Worm (Caenorhabditis elegans): ENCODE measurements around the gene K10D11.7.

K10D11.7 gene

DNA sequence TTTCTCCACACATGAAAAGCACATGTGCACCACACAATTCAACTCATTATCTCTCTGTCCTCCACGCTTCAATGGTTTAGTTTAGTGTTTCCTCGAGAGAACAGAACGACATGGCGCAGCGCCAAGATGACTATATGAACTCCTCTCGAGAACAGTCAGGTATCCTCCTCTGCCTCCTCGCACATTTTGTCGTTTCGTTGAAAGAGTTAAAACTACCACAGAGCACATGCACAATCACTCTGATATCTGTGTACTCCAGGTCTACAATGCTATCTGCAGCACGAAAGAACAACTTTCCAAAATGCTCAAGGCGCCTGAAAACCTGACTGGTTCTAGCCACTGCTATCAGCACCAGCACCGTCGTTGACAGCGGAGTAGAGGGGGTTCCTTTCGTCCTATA, 31.0 kb upstream of the K10D11.7 start:
- TF ChIP-seq tbx-8 (GFP tag; optimal IDR thresholded peaks at IDR 0.05) (no peak), drap-1 (GFP tag; optimal IDR thresholded peaks at IDR 0.05) (no peak), snpc-4 (tag; optimal IDR thresholded peaks at IDR 0.05) (no peak), bed-3 (GFP tag; optimal IDR thresholded peaks at IDR 0.05) (no peak), lin-13 (tag; optimal IDR thresholded peaks at IDR 0.05) (no peak), sem-2 (GFP tag; optimal IDR thresholded peaks at IDR 0.05) (no peak), flh-1 (GFP tag; optimal IDR thresholded peaks at IDR 0.05) (no peak), nhr-76 (tag; optimal IDR thresholded peaks at IDR 0.05) (no peak), zip-8 (tag; optimal IDR thresholded peaks at IDR 0.05) (no peak), mls-2 (tag; optimal IDR thresholded peaks at IDR 0.05) (no peak), elt-3 (tag; optimal IDR thresholded peaks at IDR 0.05) (no peak), ham-2 (GFP tag; optimal IDR thresholded peaks at IDR 0.05) (no peak), ceh-39 (tag; optimal IDR thresholded peaks at IDR 0.05) (no peak)

DNA sequence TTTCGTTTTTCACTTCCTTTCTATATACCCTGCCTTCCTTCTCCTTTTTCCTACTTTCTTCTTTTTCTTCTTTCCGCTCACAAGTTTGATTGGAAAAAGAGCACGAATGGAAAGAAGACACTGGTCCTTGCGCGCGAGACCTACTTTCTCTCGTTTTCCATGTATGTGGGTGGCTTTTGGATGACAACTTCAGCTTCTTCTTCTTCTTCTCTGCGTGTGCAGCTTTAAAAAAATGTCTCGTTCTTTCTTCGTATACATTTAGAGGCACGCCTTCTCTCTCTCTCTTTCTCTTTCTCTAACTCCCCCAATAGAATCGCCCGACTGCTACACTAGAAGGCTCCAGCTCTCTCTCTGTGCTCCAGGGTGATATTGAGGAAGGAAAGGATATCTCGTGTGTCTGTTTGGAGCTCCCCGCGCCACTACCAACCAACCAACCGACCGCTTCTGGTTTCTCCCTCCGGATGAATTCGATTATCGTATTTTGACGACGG, 30.1 kb upstream of the K10D11.7 start:
- TF ChIP-seq elt-3 (tag; optimal IDR thresholded peaks at IDR 0.05) (no peak), hlh-1 (tag; optimal IDR thresholded peaks at IDR 0.05) (no peak), bed-3 (GFP tag; optimal IDR thresholded peaks at IDR 0.05) (no peak), tbx-8 (GFP tag; optimal IDR thresholded peaks at IDR 0.05) (no peak), ztf-11 (tag; optimal IDR thresholded peaks at IDR 0.05) (no peak), ceh-39 (tag; optimal IDR thresholded peaks at IDR 0.05) (no peak), M03D4.4 (tag; optimal IDR thresholded peaks at IDR 0.05) (peak; percentile 35), blmp-1 (tag; optimal IDR thresholded peaks at IDR 0.05) (no peak), sptf-1 (tag; optimal IDR thresholded peaks at IDR 0.05) (peak; percentile 47), nhr-76 (tag; optimal IDR thresholded peaks at IDR 0.05) (no peak), unc-120 (tag; optimal IDR thresholded peaks at IDR 0.05; ENCODE audit: poor library complexity, severe bottlenecking) (no peak), ces-1 (GFP tag; optimal IDR thresholded peaks at IDR 0.05) (peak; percentile 89)

DNA sequence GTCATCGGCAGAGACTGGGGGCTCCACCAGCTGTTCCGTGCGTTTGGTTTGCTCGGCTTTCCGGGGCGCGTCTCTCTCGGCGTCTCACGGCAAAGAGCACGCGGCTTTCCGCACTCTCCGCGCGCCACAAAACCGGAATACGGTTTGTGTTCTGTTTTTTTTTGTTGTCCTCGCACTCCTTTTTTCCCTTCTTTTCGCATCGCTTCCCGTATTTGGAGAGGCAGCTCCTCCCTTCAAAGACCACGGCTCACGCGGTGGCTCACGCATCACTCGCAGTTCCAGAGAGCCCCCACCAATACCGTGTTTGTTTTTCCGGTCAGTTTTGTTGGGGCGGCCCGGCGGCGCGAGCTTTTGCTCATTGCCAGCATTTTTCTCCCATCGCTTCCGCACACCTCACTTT, 27.1 kb upstream of the K10D11.7 start:
- TF ChIP-seq unc-120 (tag; optimal IDR thresholded peaks at IDR 0.05; ENCODE audit: poor library complexity, severe bottlenecking) (peak; percentile 31), tbx-8 (GFP tag; optimal IDR thresholded peaks at IDR 0.05) (no peak), lsy-2 (tag; optimal IDR thresholded peaks at IDR 0.05) (no peak), drap-1 (GFP tag; optimal IDR thresholded peaks at IDR 0.05) (peak; percentile 27), zip-8 (tag; optimal IDR thresholded peaks at IDR 0.05) (no peak), pha-4 (tag; optimal IDR thresholded peaks at IDR 0.05) (peak; percentile 8), sptf-1 (tag; optimal IDR thresholded peaks at IDR 0.05) (peak; percentile 51)

DNA sequence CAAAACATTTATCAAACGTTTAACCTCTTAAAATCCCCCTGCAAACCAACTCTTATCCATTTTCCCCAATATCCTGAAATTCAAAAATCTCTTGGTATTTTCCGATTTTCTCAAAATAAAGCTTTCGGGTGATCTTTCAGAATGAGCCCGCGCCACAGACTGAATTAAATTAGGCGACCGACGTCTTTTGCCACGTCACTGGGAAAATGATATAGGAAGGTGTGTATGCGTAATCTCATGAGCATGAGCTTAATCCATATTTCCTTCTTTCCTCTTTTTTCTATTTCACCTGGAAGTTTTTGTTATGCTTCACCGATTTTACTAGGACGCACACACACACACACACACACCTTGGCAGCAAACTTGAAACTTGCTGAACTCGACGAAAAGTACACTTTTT, 25.2 kb upstream of the K10D11.7 start:
- TF ChIP-seq nhr-28 (tag; optimal IDR thresholded peaks at IDR 0.05) (no peak), lsy-2 (tag; optimal IDR thresholded peaks at IDR 0.05) (no peak), ceh-43 (GFP tag; optimal IDR thresholded peaks at IDR 0.05) (no peak), drap-1 (GFP tag; optimal IDR thresholded peaks at IDR 0.05) (no peak), unc-120 (tag; optimal IDR thresholded peaks at IDR 0.05; ENCODE audit: poor library complexity, severe bottlenecking) (no peak), nhr-2 (tag; optimal IDR thresholded peaks at IDR 0.05) (no peak), mep-1 (tag; optimal IDR thresholded peaks at IDR 0.05) (no peak), nhr-76 (tag; optimal IDR thresholded peaks at IDR 0.05) (no peak), lin-13 (tag; optimal IDR thresholded peaks at IDR 0.05) (no peak), lin-32 (GFP tag; optimal IDR thresholded peaks at IDR 0.05) (no peak), nhr-12 (tag; optimal IDR thresholded peaks at IDR 0.05) (no peak), mls-2 (tag; optimal IDR thresholded peaks at IDR 0.05) (no peak), sptf-1 (tag; optimal IDR thresholded peaks at IDR 0.05) (no peak), ceh-83 (GFP tag; optimal IDR thresholded peaks at IDR 0.05) (no peak), hlh-1 (tag; optimal IDR thresholded peaks at IDR 0.05) (no peak), ceh-39 (tag; optimal IDR thresholded peaks at IDR 0.05) (no peak)

DNA sequence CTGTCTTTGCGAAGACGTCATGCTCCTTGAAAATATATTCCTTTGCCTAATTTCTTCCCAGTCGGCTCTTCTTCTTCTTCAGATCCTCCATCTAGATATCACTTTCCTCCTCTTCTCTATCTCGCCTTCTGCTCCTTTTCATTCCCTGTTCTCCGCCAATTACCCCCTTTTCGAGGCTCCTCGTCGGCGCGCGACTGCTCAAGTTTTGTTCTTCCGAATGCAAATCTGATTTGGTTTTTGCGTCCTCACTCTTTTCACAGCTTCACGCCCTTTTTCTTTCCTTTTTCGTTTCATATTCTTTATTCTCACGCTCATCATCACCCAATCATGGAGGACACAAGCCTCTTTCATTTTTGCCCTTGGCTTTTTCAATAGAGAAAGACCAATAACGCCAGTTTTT, 21.0 kb upstream of the K10D11.7 start:
- TF ChIP-seq lin-32 (GFP tag; optimal IDR thresholded peaks at IDR 0.05) (no peak), sptf-1 (tag; optimal IDR thresholded peaks at IDR 0.05) (peak; percentile 36), ces-1 (GFP tag; optimal IDR thresholded peaks at IDR 0.05) (peak; percentile 76), M03D4.4 (tag; optimal IDR thresholded peaks at IDR 0.05) (peak; percentile 1), unc-120 (tag; optimal IDR thresholded peaks at IDR 0.05; ENCODE audit: poor library complexity, severe bottlenecking) (peak; percentile 7), drap-1 (GFP tag; optimal IDR thresholded peaks at IDR 0.05) (no peak)

All from whole organism, mixed stage, embryonic.